Worm (Caenorhabditis elegans): Measurements from ENCODE around the gene T04H1.5.

The T04H1.5 gene

DNA sequence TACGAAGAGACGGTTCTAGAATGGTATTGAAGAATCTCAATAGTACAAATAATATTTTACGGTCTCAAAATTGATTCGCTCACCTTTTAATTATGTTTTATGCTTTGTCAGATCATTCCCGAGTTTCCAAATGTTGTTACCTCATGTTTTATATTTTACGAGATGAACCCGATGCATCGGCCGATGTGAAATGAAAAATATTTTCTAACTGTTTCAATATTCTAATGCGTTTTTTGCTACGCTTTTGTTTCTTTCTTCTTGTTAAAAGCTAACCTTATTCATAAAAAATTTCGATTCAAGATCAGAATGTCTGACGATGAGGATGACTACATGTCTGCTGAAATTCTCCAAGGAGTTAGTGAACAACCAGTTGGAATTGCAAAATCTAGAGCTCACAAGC, at the start of gene T04H1.5:
Gene T04H1.5 (plus strand): TSS at position 301 of the 400 bp plus-strand sequence.
- TF ChIP-seq aly-2 (tag; optimal IDR thresholded peaks at IDR 0.05) = no peak
- TF ChIP-seq ztf-1 (GFP tag; conservative IDR thresholded peaks at IDR 0.05) = no peak
- no peak for TF ChIP-seq sem-4 (tag; optimal IDR thresholded peaks at IDR 0.05)
- TF ChIP-seq nhr-6 (tag; optimal IDR thresholded peaks at IDR 0.05) = no peak
- TF ChIP-seq crh-2 (tag; optimal IDR thresholded peaks at IDR 0.05) = no peak
- TF ChIP-seq nhr-10 (tag; optimal IDR thresholded peaks at IDR 0.05) = no peak
- no peak for TF ChIP-seq unc-39 (tag; optimal IDR thresholded peaks at IDR 0.05)
- TF ChIP-seq lsy-2 (tag; optimal IDR thresholded peaks at IDR 0.05) = no peak
- TF ChIP-seq gmeb-1 (tag; optimal IDR thresholded peaks at IDR 0.05) = no peak
- no peak for TF ChIP-seq nhr-11 (tag; optimal IDR thresholded peaks at IDR 0.05)
- no peak for TF ChIP-seq ztf-4 (tag; optimal IDR thresholded peaks at IDR 0.05)
- no peak for TF ChIP-seq ama-1 (optimal IDR thresholded peaks at IDR 0.05)
- no peak for TF ChIP-seq elt-1 (tag; optimal IDR thresholded peaks at IDR 0.05)
- no peak for TF ChIP-seq ceh-82 (tag; optimal IDR thresholded peaks at IDR 0.05)
- no peak for TF ChIP-seq lin-11 (tag; optimal IDR thresholded peaks at IDR 0.05)
- no peak for TF ChIP-seq fos-1 (tag; optimal IDR thresholded peaks at IDR 0.05)
- no peak for TF ChIP-seq nhr-77 (tag; optimal IDR thresholded peaks at IDR 0.05)

DNA sequence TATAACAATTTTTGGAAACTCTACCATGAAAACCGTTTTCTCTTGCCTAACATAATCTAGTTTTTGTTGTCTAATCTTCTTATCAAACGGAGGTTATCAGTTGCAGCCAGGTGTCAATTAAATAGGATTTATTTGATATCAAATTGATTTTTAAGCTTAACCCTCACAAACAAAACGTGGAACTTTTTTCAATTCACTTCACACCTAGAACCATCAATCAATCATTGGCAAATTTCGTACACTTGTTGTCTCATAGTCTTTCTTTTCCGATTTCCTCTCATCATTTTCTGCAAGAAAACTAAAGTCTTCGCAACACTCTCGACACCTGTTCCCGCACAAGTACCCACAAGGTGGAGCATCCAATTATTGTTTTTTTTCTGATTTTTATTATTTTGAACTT, 42.5 kb upstream of the T04H1.5 start:
- TF ChIP-seq mdl-1 (tag; optimal IDR thresholded peaks at IDR 0.05) (no peak), F13H6.1 (tag; optimal IDR thresholded peaks at IDR 0.05) (no peak), ztf-4 (tag; optimal IDR thresholded peaks at IDR 0.05) (no peak), gmeb-1 (tag; optimal IDR thresholded peaks at IDR 0.05) (no peak), nhr-10 (tag; optimal IDR thresholded peaks at IDR 0.05) (no peak), sma-9 (GFP tag; optimal IDR thresholded peaks at IDR 0.05) (peak; percentile 1), sma-9 (tag; optimal IDR thresholded peaks at IDR 0.05) (no peak)

DNA sequence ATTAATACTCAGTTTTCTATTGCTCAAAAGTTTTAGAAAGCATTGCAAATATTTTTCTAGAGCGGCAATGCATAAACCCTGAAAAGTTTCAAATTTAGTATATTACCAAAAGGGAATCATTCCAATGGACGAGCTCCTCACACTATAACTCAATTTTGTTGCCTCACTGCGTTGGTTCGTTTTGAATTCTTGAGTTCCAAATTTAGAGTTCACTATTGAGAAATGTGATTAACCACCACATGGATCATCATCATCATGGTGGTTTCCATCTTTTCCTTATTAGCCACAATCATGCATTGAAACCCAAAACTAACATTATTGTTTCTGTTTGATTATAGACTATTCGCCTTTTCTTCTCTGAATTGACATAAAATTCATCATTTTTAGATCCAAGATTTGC, 41.2 kb upstream of the T04H1.5 start:
- TF ChIP-seq fos-1 (tag; optimal IDR thresholded peaks at IDR 0.05) (no peak), ZK546.5 (tag; optimal IDR thresholded peaks at IDR 0.05) (no peak)

DNA sequence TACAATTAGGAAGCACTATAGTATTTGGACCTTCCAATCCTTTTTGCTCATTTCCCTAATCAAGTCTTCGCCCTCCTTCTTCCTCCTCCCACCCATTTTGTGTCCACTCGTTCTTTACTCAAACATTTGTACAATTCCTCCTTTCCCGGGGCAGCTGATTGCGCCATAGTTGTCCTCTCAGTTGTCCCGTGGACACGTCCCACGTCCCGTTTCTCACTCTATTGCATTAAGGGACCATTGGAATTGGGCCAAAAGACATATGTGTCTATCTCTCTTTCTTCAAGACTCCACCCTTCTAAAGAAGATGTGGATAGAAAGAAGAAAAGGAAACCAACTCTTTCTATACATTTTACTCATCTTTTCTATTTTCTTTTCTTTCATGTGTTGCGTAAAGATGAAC, 40.1 kb upstream of the T04H1.5 start:
- TF ChIP-seq nhr-12 (tag; optimal IDR thresholded peaks at IDR 0.05) (no peak), nhr-129 (tag; optimal IDR thresholded peaks at IDR 0.05) (peak; percentile 23), F13H6.1 (tag; optimal IDR thresholded peaks at IDR 0.05) (peak; percentile 30), unc-55 (GFP tag; optimal IDR thresholded peaks at IDR 0.05) (peak; percentile 20), mab-5 (tag; optimal IDR thresholded peaks at IDR 0.05) (no peak), zag-1 (tag; optimal IDR thresholded peaks at IDR 0.05) (peak; percentile 32), sem-4 (tag; optimal IDR thresholded peaks at IDR 0.05) (no peak)

DNA sequence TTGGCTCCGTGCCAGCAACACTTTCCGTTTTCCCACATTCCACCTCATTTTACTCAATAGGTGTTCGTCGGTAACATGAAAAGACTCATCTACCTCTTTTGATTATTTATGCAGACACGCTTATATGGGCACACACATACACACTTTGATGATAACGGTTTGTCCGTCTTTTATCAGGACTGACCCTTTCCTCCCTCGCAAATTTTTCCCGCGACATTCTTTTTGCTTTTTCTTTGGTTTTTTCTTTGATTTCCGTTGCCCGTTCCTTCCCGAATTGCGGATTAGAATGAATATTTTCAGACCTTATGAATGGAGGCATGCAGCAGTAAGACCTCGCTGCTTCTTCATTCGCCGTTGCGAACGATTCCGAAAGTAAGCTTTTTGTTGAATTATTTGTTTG, 38.1 kb upstream of the T04H1.5 start, which contains the start of gene vab-8:
Gene vab-8 (plus strand): TSS at position 301 of the 400 bp plus-strand sequence.
- TF ChIP-seq unc-39 (tag; optimal IDR thresholded peaks at IDR 0.05) (no peak), ceh-16 (tag; optimal IDR thresholded peaks at IDR 0.05) (no peak), nhr-11 (tag; optimal IDR thresholded peaks at IDR 0.05) (no peak), blmp-1 (tag; optimal IDR thresholded peaks at IDR 0.05; ENCODE audit: insufficient read depth) (no peak), lin-13 (GFP tag; optimal IDR thresholded peaks at IDR 0.05) (no peak), fos-1 (tag; optimal IDR thresholded peaks at IDR 0.05) (peak; percentile 47), snpc-4 (tag; optimal IDR thresholded peaks at IDR 0.05) (no peak)

DNA sequence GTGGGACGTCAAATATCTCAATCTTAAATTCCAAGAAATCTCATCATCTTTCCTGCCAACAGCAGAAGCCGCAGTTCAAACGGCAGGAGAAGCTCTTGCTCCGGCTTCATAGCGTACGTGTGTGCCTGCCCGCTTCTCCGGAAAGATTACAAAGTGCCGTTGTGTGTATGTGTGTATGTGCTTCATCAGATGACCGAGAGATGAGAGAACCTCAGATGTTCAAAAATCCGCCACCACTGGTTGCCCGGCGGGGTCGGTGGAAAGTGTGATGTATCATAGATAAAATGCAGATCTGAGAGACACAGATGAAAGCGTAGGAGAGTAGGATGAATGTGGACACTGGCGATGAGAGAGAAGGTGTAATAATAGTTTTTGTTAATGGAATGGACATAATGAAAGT, 17.7 kb upstream of the T04H1.5 start:
- peak; percentile 76 for TF ChIP-seq F13H6.1 (tag; optimal IDR thresholded peaks at IDR 0.05)
- TF ChIP-seq sma-9 (GFP tag; optimal IDR thresholded peaks at IDR 0.05) = peak; percentile 39
- no peak for TF ChIP-seq sma-9 (tag; optimal IDR thresholded peaks at IDR 0.05)
- TF ChIP-seq nhr-129 (tag; optimal IDR thresholded peaks at IDR 0.05) = peak; percentile 54
- no peak for TF ChIP-seq ztf-1 (GFP tag; conservative IDR thresholded peaks at IDR 0.05)
- no peak for TF ChIP-seq mbf-1 (tag; optimal IDR thresholded peaks at IDR 0.05)

All from whole organism, L2 larva.